Worm (Caenorhabditis elegans) whole organism, mixed stage, embryonic: ENCODE results near the gene Y11D7A.19.
A peak's percentile ranks its signal among the peaks of the same experiment; 100 is the strongest.

Source experiments
- M03D4.4 ChIP-seq: sonication (generic microtip); optimal IDR thresholded peaks from 2 replicates; lab custom pipeline; 2017; ENCODE audit warnings: mild to moderate bottlenecking, missing genetic modification characterization, missing compliant biosample characterization
- bed-3 ChIP-seq: fragments of 200-800 bp; sonication (Bioruptor generic); optimal IDR thresholded peaks from 3 replicates; lab custom pipeline; 2018; ENCODE audit warnings: mild to moderate bottlenecking, missing genetic modification characterization, moderate library complexity, missing compliant biosample characterization
- blmp-1 ChIP-seq: fragments of 150-350 bp; optimal IDR thresholded peaks from 2 replicates; lab custom pipeline; 2014; ENCODE audit warnings: missing biosample characterization, missing genetic modification characterization
- ceh-39 ChIP-seq: fragments of 150-350 bp; optimal IDR thresholded peaks from 2 replicates; lab custom pipeline; 2014; ENCODE audit warnings: missing biosample characterization, missing genetic modification characterization
- ceh-43 ChIP-seq: fragments of 200-800 bp; sonication (Bioruptor generic); optimal IDR thresholded peaks from 2 replicates; lab custom pipeline; 2018; ENCODE audit warnings: mild to moderate bottlenecking, missing genetic modification characterization, moderate library complexity, missing compliant biosample characterization
- ceh-83 ChIP-seq: fragments of 200-800 bp; sonication (Bioruptor generic); optimal IDR thresholded peaks from 2 replicates; lab custom pipeline; 2018; ENCODE audit warnings: mild to moderate bottlenecking, missing genetic modification characterization, missing compliant biosample characterization
- ces-1 ChIP-seq: fragments of 150-350 bp; optimal IDR thresholded peaks from 2 replicates; lab custom pipeline; 2014; ENCODE audit warnings: missing biosample characterization, missing genetic modification reagents, missing genetic modification characterization
- cnd-1 ChIP-seq: fragments of 200-800 bp; sonication (Bioruptor generic); optimal IDR thresholded peaks from 2 replicates; lab custom pipeline; 2018; ENCODE audit warnings: mild to moderate bottlenecking, missing genetic modification characterization, missing compliant biosample characterization
- elt-1 ChIP-seq: sonication (generic microtip); optimal IDR thresholded peaks from 2 replicates; lab custom pipeline; 2017; ENCODE audit warnings: missing genetic modification characterization, mild to moderate bottlenecking, missing compliant biosample characterization, antibody characterized with exemption, moderate library complexity, borderline replicate concordance; ENCODE audit not compliant: insufficient read depth
- elt-3 ChIP-seq: fragments of 150-350 bp; optimal IDR thresholded peaks from 2 replicates; lab custom pipeline; 2014; ENCODE audit warnings: missing biosample characterization, missing genetic modification characterization
- flh-1 ChIP-seq: fragments of 200-800 bp; sonication (Bioruptor generic); optimal IDR thresholded peaks from 2 replicates; lab custom pipeline; 2018; ENCODE audit warnings: mild to moderate bottlenecking, missing genetic modification characterization, moderate library complexity, missing compliant biosample characterization
- ham-2 ChIP-seq: fragments of 200-800 bp; sonication (Bioruptor generic); optimal IDR thresholded peaks from 2 replicates; lab custom pipeline; 2018; ENCODE audit warnings: mild to moderate bottlenecking, missing genetic modification characterization, missing compliant biosample characterization
- hlh-1 ChIP-seq: fragments of 150-350 bp; optimal IDR thresholded peaks from 2 replicates; lab custom pipeline; 2014; ENCODE audit warnings: missing biosample characterization, missing genetic modification reagents, missing genetic modification characterization
- lin-32 ChIP-seq: fragments of 200-800 bp; sonication (Bioruptor generic); optimal IDR thresholded peaks from 2 replicates; lab custom pipeline; 2018; ENCODE audit warnings: mild to moderate bottlenecking, missing genetic modification characterization, missing compliant biosample characterization
- lsy-2 ChIP-seq: fragments of 150-350 bp; optimal IDR thresholded peaks from 2 replicates; lab custom pipeline; 2014; ENCODE audit warnings: missing biosample characterization, missing genetic modification characterization
- mab-5 ChIP-seq: fragments of 150-350 bp; optimal IDR thresholded peaks from 2 replicates; lab custom pipeline; 2014; ENCODE audit warnings: missing biosample characterization, missing genetic modification characterization
- mep-1 ChIP-seq: fragments of 150-350 bp; optimal IDR thresholded peaks from 2 replicates; lab custom pipeline; 2017; ENCODE audit warnings: missing biosample characterization, missing genetic modification reagents, missing genetic modification characterization, inconsistent platforms
- nhr-12 ChIP-seq: fragments of 150-350 bp; optimal IDR thresholded peaks from 2 replicates; lab custom pipeline; 2014; ENCODE audit warnings: missing biosample characterization, missing genetic modification characterization
- nhr-2 ChIP-seq: fragments of 150-350 bp; optimal IDR thresholded peaks from 2 replicates; lab custom pipeline; 2014; ENCODE audit warnings: missing biosample characterization, missing genetic modification characterization
- nhr-237 ChIP-seq: fragments of 150-350 bp; optimal IDR thresholded peaks from 2 replicates; lab custom pipeline; 2014; ENCODE audit warnings: missing biosample characterization, missing genetic modification characterization
- nhr-28 ChIP-seq: fragments of 150-350 bp; optimal IDR thresholded peaks from 2 replicates; lab custom pipeline; 2014; ENCODE audit warnings: missing biosample characterization, missing genetic modification characterization
- nhr-76 ChIP-seq: sonication (generic microtip); optimal IDR thresholded peaks from 2 replicates; lab custom pipeline; 2017; ENCODE audit warnings: missing biosample characterization, missing genetic modification characterization
- pha-4 ChIP-seq: fragments of 150-350 bp; optimal IDR thresholded peaks from 2 replicates; lab custom pipeline; 2018; ENCODE audit warnings: missing biosample characterization, missing genetic modification reagents, missing genetic modification characterization
- sem-2 ChIP-seq: fragments of 200-800 bp; sonication (Bioruptor generic); optimal IDR thresholded peaks from 2 replicates; lab custom pipeline; 2018; ENCODE audit warnings: mild to moderate bottlenecking, missing genetic modification characterization, missing compliant biosample characterization
- snpc-4 ChIP-seq: fragments of 150-350 bp; optimal IDR thresholded peaks from 2 replicates; lab custom pipeline; 2014; ENCODE audit warnings: missing biosample characterization, missing genetic modification characterization
- sptf-1 ChIP-seq: sonication (generic microtip); optimal IDR thresholded peaks from 2 replicates; lab custom pipeline; 2017; ENCODE audit warnings: mild to moderate bottlenecking, missing genetic modification characterization, moderate library complexity, missing compliant biosample characterization
- tbx-8 ChIP-seq: fragments of 200-800 bp; sonication (Bioruptor generic); optimal IDR thresholded peaks from 2 replicates; lab custom pipeline; 2018; ENCODE audit warnings: mild to moderate bottlenecking, missing genetic modification characterization, moderate library complexity, missing compliant biosample characterization
- unc-120 ChIP-seq: sonication (generic microtip); optimal IDR thresholded peaks from 2 replicates; lab custom pipeline; 2017; ENCODE audit warnings: missing genetic modification characterization, missing compliant biosample characterization; ENCODE audit not compliant: poor library complexity, severe bottlenecking
- unc-39 ChIP-seq: fragments of 150-350 bp; optimal IDR thresholded peaks from 2 replicates; lab custom pipeline; 2014; ENCODE audit warnings: missing biosample characterization, missing genetic modification characterization
- unc-62 ChIP-seq: fragments of 150-350 bp; optimal IDR thresholded peaks from 2 replicates; lab custom pipeline; 2014; ENCODE audit warnings: missing biosample characterization, missing genetic modification reagents, missing genetic modification characterization
- zip-8 ChIP-seq: fragments of 150-350 bp; optimal IDR thresholded peaks from 2 replicates; lab custom pipeline; 2014; ENCODE audit warnings: missing biosample characterization, missing genetic modification characterization
- ztf-11 ChIP-seq: fragments of 150-350 bp; optimal IDR thresholded peaks from 2 replicates; lab custom pipeline; 2014; ENCODE audit warnings: missing biosample characterization, missing genetic modification characterization

Y11D7A.19 gene

ce11 chrIV:9266464-9266863 lies at the start of gene Y11D7A.19:
TSS of gene Y11D7A.19 (minus strand) at chrIV:9266564.
- TF ChIP-seq nhr-2 (tag; lab: Kevin White, UChicago) (no peak), lsy-2 (tag; lab: Kevin White, UChicago) (no peak), snpc-4 (tag; lab: Kevin White, UChicago) (no peak), mep-1 (no peak), ztf-11 (no peak)

ce11 chrIV:9312827-9313226 lies 46.5 kb upstream of the Y11D7A.19 start, which contains the start of gene F49C12.7:
TSS of gene F49C12.7 (minus strand) at chrIV:9312927.
- peak; percentile 89 for TF ChIP-seq zip-8 (tag; lab: Kevin White, UChicago)

ce11 chrIV:9310935-9311566 lies 44.7 kb upstream of the Y11D7A.19 start:
- TF ChIP-seq cnd-1 (tag; lab: Kevin White, UChicago), result no peak
- no peak for TF ChIP-seq flh-1 (GFP tag; lab: Kevin White, UChicago)
- TF ChIP-seq ceh-43 (GFP tag; lab: Kevin White, UChicago), result no peak
- TF ChIP-seq nhr-237 (tag; lab: Kevin White, UChicago), result no peak
- TF ChIP-seq M03D4.4 (tag; lab: Kevin White, UChicago), result no peak
- TF ChIP-seq ceh-39 (tag; lab: Kevin White, UChicago), result no peak
- no peak for TF ChIP-seq lsy-2 (tag; lab: Kevin White, UChicago)
- TF ChIP-seq tbx-8 (GFP tag; lab: Kevin White, UChicago), result no peak
- TF ChIP-seq nhr-76, result no peak
- no peak for TF ChIP-seq pha-4
- no peak for TF ChIP-seq nhr-12 (tag; lab: Kevin White, UChicago)
- TF ChIP-seq ham-2 (GFP tag; lab: Kevin White, UChicago), result no peak

- TF ChIP-seq nhr-12 (tag; lab: Kevin White, UChicago), result no peak
- no peak for TF ChIP-seq unc-39
Measured at ce11 chrIV:9308975-9309374, 42.6 kb upstream of the Y11D7A.19 start, which contains the start of gene F49C12.6. TSS of gene F49C12.6 (minus strand) at chrIV:9309075.

- TF ChIP-seq ham-2 (GFP tag; lab: Kevin White, UChicago) (no peak), bed-3 (no peak), elt-3 (tag; lab: Kevin White, UChicago) (no peak), nhr-2 (tag; lab: Kevin White, UChicago) (no peak), sptf-1 (tag; lab: Kevin White, UChicago) (no peak)
Measured at ce11 chrIV:9304617-9305016, 38.3 kb upstream of the Y11D7A.19 start, which contains the start of gene F49C12.5. TSS of gene F49C12.5 (plus strand) at chrIV:9304917.

DNA sequence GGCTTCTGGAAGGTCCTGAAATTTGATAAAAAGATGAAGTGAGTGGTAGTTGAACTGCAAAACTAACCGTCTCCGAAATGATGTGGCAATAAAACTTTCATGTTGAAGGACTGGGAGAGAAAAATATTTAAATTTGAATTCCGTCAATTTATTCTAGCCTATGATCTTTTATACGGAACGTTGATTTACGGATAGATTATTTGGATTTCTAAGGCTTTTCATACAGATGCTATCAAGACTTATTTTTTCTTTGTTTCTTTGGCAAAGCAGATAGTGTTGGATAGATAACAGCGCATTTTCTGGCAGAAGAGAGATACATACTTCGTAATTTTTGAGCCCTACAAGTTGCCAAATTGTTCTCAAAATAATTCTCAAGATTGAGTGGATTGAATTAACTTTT lies 37.6 kb upstream of the Y11D7A.19 start, which contains the start of gene F49C12.4:
Gene F49C12.4 (minus strand): TSS at position 101 of the 400 bp plus-strand sequence.
- TF ChIP-seq elt-1, result peak; percentile 61
- no peak for TF ChIP-seq ces-1 (GFP tag; lab: Kevin White, UChicago)

ce11 chrIV:9300127-9300526 lies 33.8 kb upstream of the Y11D7A.19 start, which contains the start of gene F49C12.3:
TSS of gene F49C12.3 (plus strand) at chrIV:9300427.
- no peak for TF ChIP-seq nhr-2 (tag; lab: Kevin White, UChicago)
- no peak for TF ChIP-seq elt-1
- no peak for TF ChIP-seq ceh-39 (tag; lab: Kevin White, UChicago)
- TF ChIP-seq pha-4, result no peak
- TF ChIP-seq ham-2 (GFP tag; lab: Kevin White, UChicago), result no peak
- no peak for TF ChIP-seq ztf-11
- TF ChIP-seq hlh-1, result no peak
- TF ChIP-seq nhr-237 (tag; lab: Kevin White, UChicago), result no peak
- no peak for TF ChIP-seq sptf-1 (tag; lab: Kevin White, UChicago)
- TF ChIP-seq lsy-2 (tag; lab: Kevin White, UChicago), result no peak
- TF ChIP-seq sem-2 (GFP tag; lab: Kevin White, UChicago), result no peak
- TF ChIP-seq tbx-8 (GFP tag; lab: Kevin White, UChicago), result no peak

- TF ChIP-seq unc-39 (no peak), lsy-2 (tag; lab: Kevin White, UChicago) (no peak), ceh-83 (GFP tag; lab: Kevin White, UChicago) (no peak), unc-120 (tag; lab: Kevin White, UChicago) (no peak), snpc-4 (tag; lab: Kevin White, UChicago) (no peak), cnd-1 (tag; lab: Kevin White, UChicago) (no peak), mab-5 (tag; lab: Kevin White, UChicago) (no peak), blmp-1 (tag; lab: Kevin White, UChicago) (no peak), nhr-28 (no peak), ham-2 (GFP tag; lab: Kevin White, UChicago) (no peak), lin-32 (GFP tag; lab: Kevin White, UChicago) (no peak), zip-8 (tag; lab: Kevin White, UChicago) (no peak), bed-3 (no peak), unc-62 (GFP tag; lab: Kevin White, UChicago) (no peak), sptf-1 (tag; lab: Kevin White, UChicago) (no peak)
Measured at ce11 chrIV:9299145-9299544, 32.8 kb upstream of the Y11D7A.19 start, which contains the start of gene F49C12.2. TSS of gene F49C12.2 (minus strand) at chrIV:9299245.
